Fruit fly (Drosophila melanogaster): ENCODE measurements around the gene Gr64b.

DNA sequence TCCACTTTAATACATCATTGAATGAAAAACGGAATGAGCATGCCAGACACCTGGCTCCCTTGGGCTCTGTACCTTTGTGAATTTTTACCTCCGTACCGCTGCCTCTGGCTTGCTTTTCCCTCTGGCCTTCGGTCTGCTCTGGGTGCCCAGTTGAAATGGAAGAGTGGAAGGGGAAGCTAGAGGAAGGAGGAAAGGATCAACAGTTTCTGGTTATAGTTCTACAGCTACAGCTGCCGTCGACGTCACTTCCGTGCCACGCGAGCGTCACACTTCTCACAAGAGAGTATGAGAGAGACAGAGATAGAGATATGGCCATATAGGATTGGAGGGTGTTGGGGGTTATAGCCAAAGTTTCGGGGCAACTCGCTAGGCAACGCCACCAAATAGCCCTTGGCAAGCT, 48.4 kb upstream of the Gr64b start:
- no peak for TF ChIP-seq CG8478 (optimal IDR thresholded peaks at IDR 0.05)
- no peak for TF ChIP-seq CTCF (optimal IDR thresholded peaks at IDR 0.05)
